1 fruit fly cellular context compared by ENCODE assay signal in genomic region chr3R:19632685-19633116, dm6.
TF ChIP-seq lines count a peak whose summit lies in the region.

Gene CG6231, minus strand, starts transcription at chr3R:19632718.

TF ChIP-seq in whole organism, embryonic, 481 proteins besides CTCF, POLR2A, EP300 and RAD21 (continued from another document and continues in another):
- TF ChIP-seq zfh1 (GFP tag; IDR thresholded peaks at IDR 0.05; lab: Robert Waterston, UW) (no peak), CG34422 (GFP tag; IDR thresholded peaks at IDR 0.05; lab: Robert Waterston, UW) (peak; percentile 63; the same call in 1 of the 3 replicates), Doc2 (GFP tag; IDR thresholded peaks at IDR 0.05; lab: Robert Waterston, UW) (no peak), CG12391 (tag; optimal IDR thresholded peaks at IDR 0.05; lab: Kevin White, UChicago) (no peak), HLH54F (GFP tag; optimal IDR thresholded peaks at IDR 0.05; lab: Kevin White, UChicago) (no peak), bigmax (GFP tag; optimal IDR thresholded peaks at IDR 0.05; lab: Kevin White, UChicago) (no peak), CG8478 (optimal IDR thresholded peaks at IDR 0.05; lab: Kevin White, UChicago) (no peak), ara (GFP tag; IDR thresholded peaks at IDR 0.05; lab: Robert Waterston, UW) (no peak), Rfx (GFP tag; IDR thresholded peaks at IDR 0.05; lab: Robert Waterston, UW) (no peak), wek (GFP tag; optimal IDR thresholded peaks at IDR 0.05; lab: Kevin White, UChicago) (no peak), az2 (GFP tag; optimal IDR thresholded peaks at IDR 0.05; lab: Kevin White, UChicago) (no peak), Mes4 (GFP tag; optimal IDR thresholded peaks at IDR 0.05; lab: Kevin White, UChicago) (no peak), tgo (GFP tag; IDR thresholded peaks at IDR 0.05; lab: Robert Waterston, UW) (no peak), bbx (GFP tag; IDR thresholded peaks at IDR 0.05; lab: Robert Waterston, UW; ENCODE audit: partially characterized antibody) (no peak), CG2889 (GFP tag; IDR thresholded peaks at IDR 0.05; lab: Robert Waterston, UW) (no peak), Hmx (GFP tag; optimal IDR thresholded peaks at IDR 0.05; lab: Kevin White, UChicago) (no peak), sob (GFP tag; IDR thresholded peaks at IDR 0.05; lab: Robert Waterston, UW) (no peak), Doc3 (GFP tag; IDR thresholded peaks at IDR 0.05; lab: Robert Waterston, UW; ENCODE audit: partially characterized antibody) (peak; percentile 19; the same call in 1 of the 3 replicates), CG13123 (GFP tag; optimal IDR thresholded peaks at IDR 0.05; lab: Kevin White, UChicago) (no peak), CG7271 (tag; optimal IDR thresholded peaks at IDR 0.05; lab: Kevin White, UChicago) (no peak), Dad (GFP tag; optimal IDR thresholded peaks at IDR 0.05; lab: Kevin White, UChicago) (no peak), CG12769 (tag; optimal IDR thresholded peaks at IDR 0.05; lab: Kevin White, UChicago) (peak; percentile 9), CG10959 (GFP tag; IDR thresholded peaks at IDR 0.05; lab: Robert Waterston, UW) (no peak), CG17912 (GFP tag; optimal IDR thresholded peaks at IDR 0.05; lab: Kevin White, UChicago) (no peak), CG10462 (GFP tag; optimal IDR thresholded peaks at IDR 0.05; lab: Kevin White, UChicago) (no peak), tup (GFP tag; optimal IDR thresholded peaks at IDR 0.05; lab: Kevin White, UChicago) (no peak), CG11560 (tag; IDR thresholded peaks at IDR 0.05; lab: Robert Waterston, UW) (no peak), Lhr (GFP tag; optimal IDR thresholded peaks at IDR 0.05; lab: Kevin White, UChicago) (no peak), CG14014 (GFP tag; IDR thresholded peaks at IDR 0.05; lab: Robert Waterston, UW) (no peak), stwl (tag; optimal IDR thresholded peaks at IDR 0.05; lab: Kevin White, UChicago) (no peak), ERR (GFP tag; optimal IDR thresholded peaks at IDR 0.05; lab: Kevin White, UChicago) (no peak), Antp (GFP tag; optimal IDR thresholded peaks at IDR 0.05; lab: Kevin White, UChicago) (peak; percentile 8), CG11247 (GFP tag; IDR thresholded peaks at IDR 0.05; lab: Robert Waterston, UW) (no peak), exex (tag; optimal IDR thresholded peaks at IDR 0.05; lab: Kevin White, UChicago) (no peak), CG4820 (GFP tag; optimal IDR thresholded peaks at IDR 0.05; lab: Kevin White, UChicago) (no peak), CG6854 (GFP tag; optimal IDR thresholded peaks at IDR 0.05; lab: Kevin White, UChicago) (no peak), zen (tag; optimal IDR thresholded peaks at IDR 0.05; lab: Kevin White, UChicago) (no peak), eve (GFP tag; optimal IDR thresholded peaks at IDR 0.05; lab: Kevin White, UChicago) (no peak), CG12219 (GFP tag; optimal IDR thresholded peaks at IDR 0.05; lab: Kevin White, UChicago) (no peak), CG1792 (GFP tag; optimal IDR thresholded peaks at IDR 0.05; lab: Kevin White, UChicago) (no peak), org-1 (GFP tag; optimal IDR thresholded peaks at IDR 0.05; lab: Kevin White, UChicago) (no peak), Sry-δ (GFP tag; optimal IDR thresholded peaks at IDR 0.05; lab: Kevin White, UChicago) (no peak), CG2202 (tag; optimal IDR thresholded peaks at IDR 0.05; lab: Kevin White, UChicago) (no peak), bowl (GFP tag; IDR thresholded peaks at IDR 0.05; lab: Robert Waterston, UW) (no peak), knrl (GFP tag; IDR thresholded peaks at IDR 0.05; lab: Robert Waterston, UW; ENCODE audit: partially characterized antibody) (no peak), pros (GFP tag; optimal IDR thresholded peaks at IDR 0.05; lab: Kevin White, UChicago) (peak; percentile 26), rib (GFP tag; IDR thresholded peaks at IDR 0.05; lab: Robert Waterston, UW) (no peak), CG4730 (GFP tag; IDR thresholded peaks at IDR 0.05; lab: Robert Waterston, UW) (0 out of 2 replicates have a peak, but pooled peaks have one; percentile 3), CG4424 (GFP tag; optimal IDR thresholded peaks at IDR 0.05; lab: Kevin White, UChicago) (no peak), caup (GFP tag; optimal IDR thresholded peaks at IDR 0.05; lab: Kevin White, UChicago; ENCODE audit: severe bottlenecking) (no peak), Bgb (GFP tag; IDR thresholded peaks at IDR 0.05; lab: Robert Waterston, UW; ENCODE audit: partially characterized antibody) (no peak), CG5180 (GFP tag; optimal IDR thresholded peaks at IDR 0.05; lab: Kevin White, UChicago) (no peak), lov (optimal IDR thresholded peaks at IDR 0.05; lab: Kevin White, UChicago) (no peak), lov (GFP tag; IDR thresholded peaks at IDR 0.05; lab: Robert Waterston, UW) (no peak), disco-r (GFP tag; optimal IDR thresholded peaks at IDR 0.05; lab: Kevin White, UChicago) (no peak), CG33213 (GFP tag; optimal IDR thresholded peaks at IDR 0.05; lab: Kevin White, UChicago) (no peak), CG6272 (GFP tag; IDR thresholded peaks at IDR 0.05; lab: Robert Waterston, UW) (no peak), en (GFP tag; optimal IDR thresholded peaks at IDR 0.05; lab: Kevin White, UChicago) (no peak), CG17359 (tag; optimal IDR thresholded peaks at IDR 0.05; lab: Kevin White, UChicago) (no peak), Ptx1 (GFP tag; IDR thresholded peaks at IDR 0.05; lab: Robert Waterston, UW) (no peak), CG18764 (GFP tag; optimal IDR thresholded peaks at IDR 0.05; lab: Kevin White, UChicago) (no peak), aop (GFP tag; IDR thresholded peaks at IDR 0.05; lab: Robert Waterston, UW) (no peak), HLHmδ (GFP tag; optimal IDR thresholded peaks at IDR 0.05; lab: Kevin White, UChicago) (peak; percentile 9), CG33557 (GFP tag; optimal IDR thresholded peaks at IDR 0.05; lab: Kevin White, UChicago) (no peak), jigr1 (GFP tag; IDR thresholded peaks at IDR 0.05; lab: Robert Waterston, UW) (no peak), al (GFP tag; IDR thresholded peaks at IDR 0.05; lab: Robert Waterston, UW) (no peak), CG13424 (tag; optimal IDR thresholded peaks at IDR 0.05; lab: Kevin White, UChicago) (no peak), CG9932 (GFP tag; IDR thresholded peaks at IDR 0.05; lab: Robert Waterston, UW) (no peak), gro (GFP tag; optimal IDR thresholded peaks at IDR 0.05; lab: Kevin White, UChicago) (no peak), dmrt99B (tag; optimal IDR thresholded peaks at IDR 0.05; lab: Kevin White, UChicago) (no peak), vvl (GFP tag; IDR thresholded peaks at IDR 0.05; lab: Robert Waterston, UW) (peak; percentile 46; the same call in 1 of the 2 replicates), nerfin-2 (GFP tag; IDR thresholded peaks at IDR 0.05; lab: Robert Waterston, UW; ENCODE audit: partially characterized antibody) (no peak), stc (GFP tag; IDR thresholded peaks at IDR 0.05; lab: Robert Waterston, UW) (no peak), odd (GFP tag; optimal IDR thresholded peaks at IDR 0.05; lab: Kevin White, UChicago) (no peak), CG11398 (GFP tag; optimal IDR thresholded peaks at IDR 0.05; lab: Kevin White, UChicago) (no peak), pum (GFP tag; optimal IDR thresholded peaks at IDR 0.05; lab: Kevin White, UChicago) (no peak), CG15011 (GFP tag; optimal IDR thresholded peaks at IDR 0.05; lab: Kevin White, UChicago) (no peak), sim (GFP tag; IDR thresholded peaks at IDR 0.05; lab: Robert Waterston, UW) (no peak), scrt (GFP tag; optimal IDR thresholded peaks at IDR 0.05; lab: Kevin White, UChicago) (peak; percentile 99), ind (GFP tag; optimal IDR thresholded peaks at IDR 0.05; lab: Kevin White, UChicago) (no peak), CG32767 (GFP tag; IDR thresholded peaks at IDR 0.05; lab: Robert Waterston, UW) (peak; percentile 54; the same call in 1 of the 2 replicates), Nf-YA (GFP tag; IDR thresholded peaks at IDR 0.05; lab: Robert Waterston, UW) (no peak; the same call in 1 of the 2 replicates), Fer1 (GFP tag; optimal IDR thresholded peaks at IDR 0.05; lab: Kevin White, UChicago) (peak; percentile 30), CG6254 (GFP tag; optimal IDR thresholded peaks at IDR 0.05; lab: Kevin White, UChicago) (no peak), CG13894 (tag; optimal IDR thresholded peaks at IDR 0.05; lab: Kevin White, UChicago) (no peak), cas (GFP tag; IDR thresholded peaks at IDR 0.05; lab: Robert Waterston, UW) (no peak), CG31388 (GFP tag; optimal IDR thresholded peaks at IDR 0.05; lab: Kevin White, UChicago) (no peak), Atf-2 (GFP tag; optimal IDR thresholded peaks at IDR 0.05; lab: Kevin White, UChicago) (no peak), NK7.1 (GFP tag; optimal IDR thresholded peaks at IDR 0.05; lab: Kevin White, UChicago) (no peak), sens (GFP tag; lab: Kevin White, UChicago) (peak; percentile 31), CG7745 (tag; optimal IDR thresholded peaks at IDR 0.05; lab: Kevin White, UChicago) (no peak), CG31224 (GFP tag; IDR thresholded peaks at IDR 0.05; lab: Robert Waterston, UW) (no peak), CG3281 (GFP tag; optimal IDR thresholded peaks at IDR 0.05; lab: Kevin White, UChicago) (no peak), CG7928 (GFP tag; optimal IDR thresholded peaks at IDR 0.05; lab: Kevin White, UChicago) (peak; percentile 75), zen2 (GFP tag; IDR thresholded peaks at IDR 0.05; lab: Robert Waterston, UW; ENCODE audit: partially characterized antibody) (peak; percentile 73), Eip74EF (GFP tag; optimal IDR thresholded peaks at IDR 0.05; lab: Kevin White, UChicago) (peak in 1 of 2 experiments; percentile 5), Oaz (GFP tag; IDR thresholded peaks at IDR 0.05; lab: Robert Waterston, UW) (no peak), gem (tag; optimal IDR thresholded peaks at IDR 0.05; lab: Kevin White, UChicago) (no peak), run (tag; optimal IDR thresholded peaks at IDR 0.05; lab: Kevin White, UChicago) (no peak), cad (GFP tag; optimal IDR thresholded peaks at IDR 0.05; lab: Kevin White, UChicago) (no peak), CG12155 (GFP tag; optimal IDR thresholded peaks at IDR 0.05; lab: Kevin White, UChicago) (no peak), CG17612 (GFP tag; IDR thresholded peaks at IDR 0.05; lab: Robert Waterston, UW) (no peak), Stat92E (GFP tag; optimal IDR thresholded peaks at IDR 0.05; lab: Kevin White, UChicago) (no peak), CG30403 (GFP tag; optimal IDR thresholded peaks at IDR 0.05; lab: Kevin White, UChicago) (no peak), CG15269 (tag; optimal IDR thresholded peaks at IDR 0.05; lab: Kevin White, UChicago) (no peak), trem (tag; optimal IDR thresholded peaks at IDR 0.05; lab: Kevin White, UChicago) (no peak), CG7987 (GFP tag; optimal IDR thresholded peaks at IDR 0.05; lab: Kevin White, UChicago) (no peak), CG30020 (tag; optimal IDR thresholded peaks at IDR 0.05; lab: Kevin White, UChicago) (no peak), unc-4 (GFP tag; IDR thresholded peaks at IDR 0.05; lab: Robert Waterston, UW; ENCODE audit: partially characterized antibody) (peak; percentile 48; the same call in 1 of the 2 replicates), gce (GFP tag; IDR thresholded peaks at IDR 0.05; lab: Robert Waterston, UW) (no peak), CG8359 (GFP tag; optimal IDR thresholded peaks at IDR 0.05; lab: Kevin White, UChicago; ENCODE audit: borderline replicate concordance) (no peak), slp2 (GFP tag; optimal IDR thresholded peaks at IDR 0.05; lab: Kevin White, UChicago) (no peak), usp (GFP tag; optimal IDR thresholded peaks at IDR 0.05; lab: Kevin White, UChicago) (no peak), CG17829 (tag; optimal IDR thresholded peaks at IDR 0.05; lab: Kevin White, UChicago) (no peak), CG13287 (GFP tag; IDR thresholded peaks at IDR 0.05; lab: Robert Waterston, UW; ENCODE audit: partially characterized antibody) (peak; percentile 62), dmrt11E (tag; optimal IDR thresholded peaks at IDR 0.05; lab: Kevin White, UChicago) (no peak), mam (GFP tag; optimal IDR thresholded peaks at IDR 0.05; lab: Kevin White, UChicago) (peak; percentile 21), D19B (GFP tag; optimal IDR thresholded peaks at IDR 0.05; lab: Kevin White, UChicago) (no peak), otp (GFP tag; IDR thresholded peaks at IDR 0.05; lab: Robert Waterston, UW) (no peak), Xrp1 (GFP tag; IDR thresholded peaks at IDR 0.05; lab: Robert Waterston, UW) (no peak), CG10209 (GFP tag; optimal IDR thresholded peaks at IDR 0.05; lab: Kevin White, UChicago) (no peak), corto (GFP tag; optimal IDR thresholded peaks at IDR 0.05; lab: Kevin White, UChicago) (no peak), CG42726 (GFP tag; IDR thresholded peaks at IDR 0.05; lab: Robert Waterston, UW; ENCODE audit: partially characterized antibody) (no peak), kni (GFP tag; optimal IDR thresholded peaks at IDR 0.05; lab: Kevin White, UChicago) (no peak), CG15479 (GFP tag; optimal IDR thresholded peaks at IDR 0.05; lab: Kevin White, UChicago) (no peak), CG12236 (GFP tag; optimal IDR thresholded peaks at IDR 0.05; lab: Kevin White, UChicago) (no peak), chif (GFP tag; optimal IDR thresholded peaks at IDR 0.05; lab: Kevin White, UChicago) (no peak), fd96Cb (tag; optimal IDR thresholded peaks at IDR 0.05; lab: Kevin White, UChicago) (no peak), CG9215 (GFP tag; IDR thresholded peaks at IDR 0.05; lab: Robert Waterston, UW) (no peak), gsb (GFP tag; IDR thresholded peaks at IDR 0.05; lab: Robert Waterston, UW) (no peak), sqz (GFP tag; optimal IDR thresholded peaks at IDR 0.05; lab: Kevin White, UChicago) (no peak), Adf1 (GFP tag; IDR thresholded peaks at IDR 0.05; lab: Robert Waterston, UW) (peak; percentile 45; the same call in 1 of the 2 replicates), Awh (GFP tag; IDR thresholded peaks at IDR 0.05; lab: Robert Waterston, UW) (no peak), CG17186 (GFP tag; optimal IDR thresholded peaks at IDR 0.05; lab: Kevin White, UChicago) (no peak), pan (optimal IDR thresholded peaks at IDR 0.05; lab: Kevin White, UChicago) (no peak), pan (GFP tag; optimal IDR thresholded peaks at IDR 0.05 in 1 of 2, IDR thresholded peaks at IDR 0.05 in 1 of 2) (no peak), fu2 (GFP tag; optimal IDR thresholded peaks at IDR 0.05; lab: Kevin White, UChicago) (no peak), chn (GFP tag; optimal IDR thresholded peaks at IDR 0.05; lab: Kevin White, UChicago) (no peak), CG10366 (GFP tag; IDR thresholded peaks at IDR 0.05; lab: Robert Waterston, UW) (no peak)
